Worm (Caenorhabditis elegans): ENCODE data around the gene puf-6.

DNA sequence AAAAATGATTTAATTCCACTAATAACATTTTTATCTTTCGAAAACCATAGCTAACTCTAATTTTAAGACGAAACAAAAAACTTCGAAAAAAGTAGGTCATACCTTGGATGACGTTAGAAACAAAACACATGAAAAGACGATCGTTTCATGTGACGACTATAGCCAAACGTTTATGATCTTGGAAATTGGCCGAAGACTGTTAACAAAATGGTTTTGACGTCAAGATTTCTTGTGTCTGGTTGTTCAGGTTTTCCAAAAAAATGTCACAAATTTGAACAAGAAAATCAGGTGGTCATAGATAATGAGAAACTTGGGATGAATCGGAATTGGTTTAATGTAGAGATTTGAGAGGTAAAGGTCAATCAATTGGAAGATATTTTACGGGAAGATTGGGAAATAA is 40.0 kb downstream of the puf-6 start:
- no peak for TF ChIP-seq T22C8.4 (GFP tag; IDR thresholded peaks at IDR 0.05)
- no peak for TF ChIP-seq flt-1 (GFP tag; IDR thresholded peaks at IDR 0.05)
- TF ChIP-seq ztf-23 (GFP tag; IDR thresholded peaks at IDR 0.05), result no peak
- TF ChIP-seq med-1 (GFP tag; optimal IDR thresholded peaks at IDR 0.05; ENCODE audit: insufficient read depth), result no peak
- no peak for TF ChIP-seq cog-1 (tag; optimal IDR thresholded peaks at IDR 0.05)
- no peak for TF ChIP-seq tab-1 (GFP tag; IDR thresholded peaks at IDR 0.05)
- no peak for TF ChIP-seq ref-1 (GFP tag; conservative IDR thresholded peaks at IDR 0.05)
- TF ChIP-seq klf-2 (GFP tag; conservative IDR thresholded peaks at IDR 0.05), result no peak
- TF ChIP-seq ztf-29 (GFP tag; IDR thresholded peaks at IDR 0.05), result no peak

Data from whole organism, midembryonic.